Worm (Caenorhabditis elegans) whole organism, late embryonic: ENCODE measurements around the gene arp-6.

ENCODE experiments used
- F13H6.1 ChIP-seq: sonication (generic microtip); optimal IDR thresholded peaks from 2 replicates; lab custom pipeline; 2016; ENCODE audit warnings: missing genetic modification characterization, missing compliant biosample characterization
- K02D7.2 ChIP-seq: sonication (generic microtip); optimal IDR thresholded peaks from 2 replicates; lab custom pipeline; 2017; ENCODE audit warnings: mild to moderate bottlenecking, missing genetic modification characterization, missing compliant biosample characterization
- K09A11.1 ChIP-seq: sonication (generic microtip); optimal IDR thresholded peaks from 2 replicates; lab custom pipeline; 2017; ENCODE audit warnings: antibody characterized with exemption, mild to moderate bottlenecking, missing genetic modification characterization, missing compliant biosample characterization; ENCODE audit not compliant: insufficient read depth
- T23F11.4 ChIP-seq: fragments of 200-800 bp; sonication (Bioruptor generic); optimal IDR thresholded peaks from 2 replicates; lab custom pipeline; 2018; ENCODE audit warnings: mild to moderate bottlenecking, missing genetic modification characterization, missing compliant biosample characterization
- ahr-1 ChIP-seq: sonication (generic microtip); optimal IDR thresholded peaks from 2 replicates; lab custom pipeline; 2016; ENCODE audit warnings: missing genetic modification characterization, missing compliant biosample characterization
- ceh-2 ChIP-seq: sonication (generic microtip); optimal IDR thresholded peaks from 2 replicates; lab custom pipeline; 2016; ENCODE audit warnings: missing genotype, missing genetic modification characterization, missing compliant biosample characterization
- ceh-22 ChIP-seq: sonication (generic microtip); optimal IDR thresholded peaks from 2 replicates; lab custom pipeline; 2017; ENCODE audit warnings: missing biosample characterization, missing genetic modification characterization
- ceh-24 ChIP-seq: sonication (generic microtip); optimal IDR thresholded peaks from 2 replicates; lab custom pipeline; 2016; ENCODE audit warnings: mild to moderate bottlenecking, missing genetic modification characterization, missing compliant biosample characterization
- ceh-30 ChIP-seq: fragments of 150-350 bp; optimal IDR thresholded peaks from 2 replicates; lab custom pipeline; 2014; ENCODE audit warnings: missing biosample characterization, missing genetic modification characterization
- ceh-31 ChIP-seq: sonication (generic microtip); optimal IDR thresholded peaks from 2 replicates; lab custom pipeline; 2016; ENCODE audit warnings: missing genetic modification characterization, missing compliant biosample characterization
- ceh-45 ChIP-seq: fragments of 200-800 bp; sonication (Bioruptor generic); IDR thresholded peaks from 2 replicates; pipeline ENCODE4 v1.3.6; 2022; ENCODE audit warnings: missing genetic modification reagents, missing genetic modification characterization, missing compliant biosample characterization
- ceh-48 ChIP-seq: sonication (generic microtip); optimal IDR thresholded peaks from 2 replicates; lab custom pipeline; 2016; ENCODE audit warnings: missing genetic modification characterization, inconsistent platforms, missing compliant biosample characterization
- ceh-6 ChIP-seq: fragments of 200-800 bp; sonication (Bioruptor generic); optimal IDR thresholded peaks from 2 replicates; lab custom pipeline; 2018; ENCODE audit warnings: mild to moderate bottlenecking, missing genetic modification characterization, missing compliant biosample characterization
- ceh-9 ChIP-seq: sonication (generic microtip); optimal IDR thresholded peaks from 2 replicates; lab custom pipeline; 2016; ENCODE audit warnings: mild to moderate bottlenecking, missing genetic modification characterization, inconsistent platforms, missing compliant biosample characterization
- che-1 ChIP-seq: sonication (generic microtip); optimal IDR thresholded peaks from 2 replicates; lab custom pipeline; 2016; ENCODE audit warnings: mild to moderate bottlenecking, missing genetic modification characterization, missing compliant biosample characterization
- dmd-4 ChIP-seq: sonication (generic microtip); optimal IDR thresholded peaks from 2 replicates; lab custom pipeline; 2016; ENCODE audit warnings: borderline replicate concordance, missing genetic modification characterization, missing compliant biosample characterization
- elt-2 ChIP-seq: sonication (generic microtip); optimal IDR thresholded peaks from 2 replicates; lab custom pipeline; 2016; ENCODE audit warnings: missing genetic modification reagents, missing genetic modification characterization, missing compliant biosample characterization
- ets-4 ChIP-seq: sonication (generic microtip); optimal IDR thresholded peaks from 2 replicates; lab custom pipeline; 2016; ENCODE audit warnings: missing genetic modification characterization, missing compliant biosample characterization
- eyg-1 ChIP-seq: sonication (generic microtip); optimal IDR thresholded peaks from 2 replicates; lab custom pipeline; 2016; ENCODE audit warnings: missing genotype, missing genetic modification characterization, missing compliant biosample characterization
- fax-1 ChIP-seq: sonication (generic microtip); optimal IDR thresholded peaks from 2 replicates; lab custom pipeline; 2016; ENCODE audit warnings: missing genotype, missing genetic modification characterization, missing compliant biosample characterization
- fkh-10 ChIP-seq: fragments of 150-350 bp; optimal IDR thresholded peaks from 2 replicates; lab custom pipeline; 2014; ENCODE audit warnings: missing biosample characterization, missing genetic modification reagents, missing genetic modification characterization
- fkh-6 ChIP-seq: sonication (generic microtip); optimal IDR thresholded peaks from 2 replicates; lab custom pipeline; 2016; ENCODE audit warnings: missing genetic modification characterization, missing compliant biosample characterization
- gmeb-2 ChIP-seq: sonication (generic microtip); optimal IDR thresholded peaks from 2 replicates; lab custom pipeline; 2016; ENCODE audit warnings: missing genetic modification characterization, inconsistent platforms, missing compliant biosample characterization
- hlh-13 ChIP-seq: fragments of 200-800 bp; sonication (Bioruptor generic); optimal IDR thresholded peaks from 2 replicates; lab custom pipeline; 2018; ENCODE audit warnings: mild to moderate bottlenecking, missing genetic modification characterization, missing compliant biosample characterization
- hlh-6 ChIP-seq: sonication (generic microtip); optimal IDR thresholded peaks from 2 replicates; lab custom pipeline; 2016; ENCODE audit warnings: missing genotype, missing genetic modification characterization, missing compliant biosample characterization
- lin-11 ChIP-seq: fragments of 200-800 bp; sonication (Bioruptor generic); optimal IDR thresholded peaks from 2 replicates; lab custom pipeline; 2018; ENCODE audit warnings: mild to moderate bottlenecking, missing genetic modification characterization, missing compliant biosample characterization
- mec-3 ChIP-seq: sonication (generic microtip); optimal IDR thresholded peaks from 2 replicates; lab custom pipeline; 2016; ENCODE audit warnings: borderline replicate concordance, missing genetic modification characterization, missing compliant biosample characterization
- nfya-1 ChIP-seq: sonication (generic microtip); optimal IDR thresholded peaks from 2 replicates; lab custom pipeline; 2017; ENCODE audit warnings: missing genetic modification characterization, mild to moderate bottlenecking, missing compliant biosample characterization, antibody characterized with exemption, moderate library complexity
- nhr-11 ChIP-seq: fragments of 150-350 bp; optimal IDR thresholded peaks from 2 replicates; lab custom pipeline; 2014; ENCODE audit warnings: missing biosample characterization, missing genetic modification characterization
- nhr-232 ChIP-seq: sonication (generic microtip); optimal IDR thresholded peaks from 2 replicates; lab custom pipeline; 2016; ENCODE audit warnings: missing genetic modification characterization, missing compliant biosample characterization
- pag-3 ChIP-seq: sonication (generic microtip); optimal IDR thresholded peaks from 2 replicates; lab custom pipeline; 2016; ENCODE audit warnings: missing compliant biosample characterization, missing genetic modification characterization, borderline replicate concordance
- pha-2 ChIP-seq: sonication (generic microtip); optimal IDR thresholded peaks from 2 replicates; lab custom pipeline; 2017; ENCODE audit warnings: mild to moderate bottlenecking, missing genetic modification characterization, missing compliant biosample characterization
- pqm-1 ChIP-seq: sonication (generic microtip); optimal IDR thresholded peaks from 2 replicates; lab custom pipeline; 2016; ENCODE audit warnings: missing genetic modification characterization, missing compliant biosample characterization
- ref-2 ChIP-seq: sonication (generic microtip); optimal IDR thresholded peaks from 2 replicates; lab custom pipeline; 2016; ENCODE audit warnings: missing genetic modification characterization, missing compliant biosample characterization
- rnt-1 ChIP-seq: sonication (generic microtip); optimal IDR thresholded peaks from 2 replicates; lab custom pipeline; 2016; ENCODE audit warnings: missing genetic modification characterization, missing compliant biosample characterization
- sdc-2 ChIP-seq: sonication (generic microtip); optimal IDR thresholded peaks from 2 replicates; lab custom pipeline; 2016; ENCODE audit warnings: missing genotype, missing genetic modification characterization, missing compliant biosample characterization
- sox-2 ChIP-seq: fragments of 200-800 bp; sonication (Bioruptor generic); IDR thresholded peaks from 2 replicates; pipeline ENCODE4 v1.3.6; 2022; ENCODE audit warnings: missing genetic modification reagents, missing genetic modification characterization, missing compliant biosample characterization
- sox-4 ChIP-seq: sonication (generic microtip); optimal IDR thresholded peaks from 2 replicates; lab custom pipeline; 2017; ENCODE audit warnings: mild to moderate bottlenecking, missing genetic modification characterization, inconsistent platforms, missing compliant biosample characterization
- tbx-7 ChIP-seq: sonication (generic microtip); optimal IDR thresholded peaks from 2 replicates; lab custom pipeline; 2016; ENCODE audit warnings: missing genotype, missing genetic modification characterization, missing compliant biosample characterization
- unc-3 ChIP-seq, 2 experiments: fragments of 200-800 bp in 1 of 2; sonication (Bioruptor generic) in 1 of 2; sonication (generic microtip) in 1 of 2; conservative IDR thresholded peaks in 1 of 2; optimal IDR thresholded peaks in 1 of 2; 2 replicates each; pipeline versions ENCODE4 v1.3.6 to Lab custom; 2016 to 2022; ENCODE audit warnings: missing compliant biosample characterization in 2 of 2, missing genetic modification characterization in 2 of 2, missing genetic modification reagents in 1 of 2
- unc-42 ChIP-seq: sonication (generic microtip); optimal IDR thresholded peaks from 2 replicates; lab custom pipeline; 2016; ENCODE audit warnings: missing genotype, missing genetic modification characterization, missing compliant biosample characterization
- unc-86 ChIP-seq: sonication (generic microtip); optimal IDR thresholded peaks from 2 replicates; lab custom pipeline; 2016; ENCODE audit warnings: missing genetic modification characterization, missing compliant biosample characterization
- zip-5 ChIP-seq: sonication (generic microtip); optimal IDR thresholded peaks from 2 replicates; lab custom pipeline; 2016; ENCODE audit warnings: missing genetic modification characterization, missing compliant biosample characterization
- ztf-16 ChIP-seq: sonication (generic microtip); optimal IDR thresholded peaks from 2 replicates; lab custom pipeline; 2017; ENCODE audit warnings: missing genetic modification characterization, missing compliant biosample characterization

arp-6 gene

ce11 chrII:8037246-8037645, at the start of gene arp-6:
Gene arp-6 (minus strand): TSS chrII:8037346.
- TF ChIP-seq sox-4 = no peak
- no peak for TF ChIP-seq ceh-24 (tag; lab: Kevin White, UChicago)
- TF ChIP-seq tbx-7 (tag; lab: Kevin White, UChicago) = no peak
- no peak for TF ChIP-seq ceh-22 (tag; lab: Kevin White, UChicago)

DNA sequence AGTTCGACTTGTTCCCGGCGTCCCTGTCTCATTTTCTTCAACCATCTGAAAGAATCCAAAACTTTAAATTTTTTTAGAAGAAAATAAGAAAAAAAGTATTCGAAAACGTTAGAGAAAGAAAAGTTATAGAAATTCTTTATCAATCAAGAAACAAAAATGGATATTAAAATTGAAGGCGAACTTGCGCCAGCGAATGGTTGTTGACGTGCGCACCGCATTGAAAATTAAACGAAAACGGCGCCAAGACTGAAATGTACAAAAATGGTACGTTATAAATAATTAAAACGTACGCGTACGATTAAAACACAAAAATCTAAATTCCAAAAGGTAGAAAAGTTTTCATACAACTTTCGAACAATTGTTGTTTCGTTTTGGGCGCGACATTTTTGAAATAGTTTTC, 49.7 kb upstream of the arp-6 start, which contains the start of gene K02C4.3:
Gene K02C4.3, minus strand, starts transcription at position 51 of the 400 bp plus-strand sequence.
- TF ChIP-seq elt-2 (tag; lab: Kevin White, UChicago) = peak; percentile 0
- TF ChIP-seq unc-42 (tag; lab: Kevin White, UChicago) = peak; percentile 43
- TF ChIP-seq ceh-31 (tag; lab: Kevin White, UChicago) = peak; percentile 25
- peak; percentile 23 for TF ChIP-seq nfya-1 (tag; lab: Kevin White, UChicago)
- TF ChIP-seq ceh-24 (tag; lab: Kevin White, UChicago) = no peak

- TF ChIP-seq K02D7.2 (tag; lab: Kevin White, UChicago) = no peak
- TF ChIP-seq unc-42 (tag; lab: Kevin White, UChicago) = no peak
- no peak for TF ChIP-seq ahr-1 (tag; lab: Kevin White, UChicago)
- no peak for TF ChIP-seq ceh-6 (GFP tag; lab: Kevin White, UChicago)
- no peak for TF ChIP-seq ztf-16
- TF ChIP-seq dmd-4 (tag; lab: Kevin White, UChicago) = no peak
- no peak for TF ChIP-seq ceh-9 (tag; lab: Kevin White, UChicago)
- TF ChIP-seq ceh-30 = no peak
- no peak for TF ChIP-seq mec-3 (tag; lab: Kevin White, UChicago)
- no peak for TF ChIP-seq zip-5 (tag; lab: Kevin White, UChicago)
- no peak for TF ChIP-seq unc-3 (GFP tag; conservative IDR thresholded peaks at IDR 0.05; lab: Robert Waterston, UW)
- TF ChIP-seq unc-3 (tag; optimal IDR thresholded peaks at IDR 0.05; lab: Kevin White, UChicago) = no peak
- TF ChIP-seq nhr-232 (tag; lab: Kevin White, UChicago) = no peak
Observed at ce11 chrII:8078041-8078440, 40.9 kb upstream of the arp-6 start, which contains the start of gene K02C4.5. Gene K02C4.5 (plus strand): TSS chrII:8078435.

- TF ChIP-seq ceh-45 (GFP tag; lab: Robert Waterston, UW) = 0 out of 2 replicates have a peak, but pooled peaks have one; percentile 30
- peak; percentile 45 for TF ChIP-seq T23F11.4 (GFP tag; lab: Kevin White, UChicago)
- no peak for TF ChIP-seq F13H6.1 (tag; lab: Kevin White, UChicago)
- TF ChIP-seq K09A11.1 (tag; lab: Kevin White, UChicago) = peak; percentile 63
- peak; percentile 51 for TF ChIP-seq nfya-1 (tag; lab: Kevin White, UChicago)
- TF ChIP-seq ztf-16 = peak; percentile 67
- peak; percentile 45 for TF ChIP-seq ceh-22 (tag; lab: Kevin White, UChicago)
- TF ChIP-seq nhr-11 (tag; lab: Kevin White, UChicago) = no peak
- TF ChIP-seq eyg-1 (tag; lab: Kevin White, UChicago) = peak; percentile 52
- no peak for TF ChIP-seq pag-3 (tag; lab: Kevin White, UChicago)
- TF ChIP-seq hlh-6 = peak; percentile 76
- peak; percentile 9 for TF ChIP-seq tbx-7 (tag; lab: Kevin White, UChicago)
- peak; percentile 46 for TF ChIP-seq fkh-6 (tag; lab: Kevin White, UChicago)
- TF ChIP-seq ceh-6 (GFP tag; lab: Kevin White, UChicago) = peak; percentile 78
- TF ChIP-seq rnt-1 (tag; lab: Kevin White, UChicago) = no peak
- TF ChIP-seq zip-5 (tag; lab: Kevin White, UChicago) = no peak
- TF ChIP-seq nhr-232 (tag; lab: Kevin White, UChicago) = peak; percentile 64
- peak; percentile 49 for TF ChIP-seq lin-11
- peak; percentile 6 for TF ChIP-seq ceh-2 (tag; lab: Kevin White, UChicago)
- TF ChIP-seq gmeb-2 (tag; lab: Kevin White, UChicago) = no peak
- peak; percentile 21 for TF ChIP-seq pha-2 (tag; lab: Kevin White, UChicago)
- peak; percentile 9 for TF ChIP-seq fax-1 (tag; lab: Kevin White, UChicago)
- TF ChIP-seq sdc-2 (tag; lab: Kevin White, UChicago) = no peak
- peak; percentile 37 for TF ChIP-seq unc-86
- peak; percentile 71 for TF ChIP-seq che-1 (tag; lab: Kevin White, UChicago)
- TF ChIP-seq sox-2 = no peak
- TF ChIP-seq fkh-10 = no peak
- peak; percentile 59 for TF ChIP-seq ref-2 (tag; lab: Kevin White, UChicago)
- TF ChIP-seq ets-4 = no peak
- TF ChIP-seq pqm-1 (tag; lab: Kevin White, UChicago) = no peak
- peak; percentile 17 for TF ChIP-seq ceh-48 (tag; lab: Kevin White, UChicago)
- peak; percentile 57 for TF ChIP-seq hlh-13
Observed at ce11 chrII:8075324-8075810, 38.2 kb upstream of the arp-6 start, which contains the start of gene K02C4.2. Gene K02C4.2 (plus strand): TSS chrII:8075760.
